Worm (Caenorhabditis elegans): Measurements from ENCODE around the gene lido-9.

The lido-9 gene

DNA sequence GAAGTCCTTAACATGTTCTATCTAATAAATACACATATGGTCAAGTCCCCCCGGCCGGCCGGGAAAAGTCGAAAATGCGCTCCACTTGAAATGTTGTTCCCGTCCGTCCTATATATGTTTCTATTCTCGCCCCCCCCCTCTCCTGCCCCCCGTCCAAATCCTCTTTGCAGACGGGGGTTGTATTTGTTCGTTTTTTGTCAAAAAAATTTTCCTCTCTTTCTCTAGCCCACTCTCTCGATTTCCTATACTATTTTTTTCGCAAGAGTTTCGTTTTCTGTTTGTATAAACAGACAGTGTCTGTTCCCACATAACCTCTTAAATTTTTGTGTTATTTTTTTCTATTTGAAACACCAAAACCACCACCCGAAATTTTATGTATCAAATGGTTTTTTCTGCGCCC is 33.5 kb upstream of the lido-9 start (continued):
- TF ChIP-seq unc-98 (GFP tag; IDR thresholded peaks at IDR 0.05) (no peak), tbx-2 (tag; optimal IDR thresholded peaks at IDR 0.05) (peak; percentile 37), hlh-4 (tag; optimal IDR thresholded peaks at IDR 0.05) (no peak), tlp-1 (tag; optimal IDR thresholded peaks at IDR 0.05) (no peak), isw-1 (GFP tag; IDR thresholded peaks at IDR 0.05) (no peak), lir-3 (tag; optimal IDR thresholded peaks at IDR 0.05; ENCODE audit: poor library complexity) (no peak), egl-13 (tag; optimal IDR thresholded peaks at IDR 0.05) (no peak), ceh-82 (tag; optimal IDR thresholded peaks at IDR 0.05) (no peak), hlh-17 (GFP tag; optimal IDR thresholded peaks at IDR 0.05; ENCODE audit: borderline replicate concordance) (no peak), ceh-8 (GFP tag; optimal IDR thresholded peaks at IDR 0.05) (no peak), elt-2 (tag; optimal IDR thresholded peaks at IDR 0.05) (no peak), efl-3 (GFP tag; optimal IDR thresholded peaks at IDR 0.05) (no peak), blmp-1 (tag; optimal IDR thresholded peaks at IDR 0.05) (peak; percentile 8), sup-37 (GFP tag; optimal IDR thresholded peaks at IDR 0.05) (no peak), egl-27 (tag; optimal IDR thresholded peaks at IDR 0.05) (no peak), nhr-47 (tag; optimal IDR thresholded peaks at IDR 0.05) (peak; percentile 1), ceh-90 (tag; optimal IDR thresholded peaks at IDR 0.05) (no peak), dsc-1 (tag; optimal IDR thresholded peaks at IDR 0.05) (no peak), zag-1 (tag; optimal IDR thresholded peaks at IDR 0.05) (no peak), C04F5.9 (tag; optimal IDR thresholded peaks at IDR 0.05) (no peak), C16A3.4 (tag; optimal IDR thresholded peaks at IDR 0.05) (no peak), snu-23 (GFP tag; optimal IDR thresholded peaks at IDR 0.05) (peak; percentile 7), ceh-63 (GFP tag; optimal IDR thresholded peaks at IDR 0.05) (no peak), hpl-2 (GFP tag; optimal IDR thresholded peaks at IDR 0.05) (no peak), nhr-71 (tag; optimal IDR thresholded peaks at IDR 0.05) (peak; percentile 31), aha-1 (tag; optimal IDR thresholded peaks at IDR 0.05) (no peak), fkh-4 (tag; optimal IDR thresholded peaks at IDR 0.05; ENCODE audit: borderline replicate concordance) (no peak), sptf-1 (tag; optimal IDR thresholded peaks at IDR 0.05) (no peak), vab-15 (tag; optimal IDR thresholded peaks at IDR 0.05) (no peak), unc-86 (tag; optimal IDR thresholded peaks at IDR 0.05) (no peak), fkh-10 (GFP tag; optimal IDR thresholded peaks at IDR 0.05) (no peak), sox-4 (tag; optimal IDR thresholded peaks at IDR 0.05) (no peak), swsn-7 (tag; optimal IDR thresholded peaks at IDR 0.05) (peak; percentile 25), ceh-88 (GFP tag; IDR thresholded peaks at IDR 0.05) (no peak), efl-1 (optimal IDR thresholded peaks at IDR 0.05) (peak; percentile 6 to 23), efl-1 (GFP tag; optimal IDR thresholded peaks at IDR 0.05 in 1 of 2) (peak in 1 of 2 experiments; percentile 88), mep-1 (tag; optimal IDR thresholded peaks at IDR 0.05) (no peak), rnt-1 (tag; optimal IDR thresholded peaks at IDR 0.05) (no peak), snpc-4 (tag; optimal IDR thresholded peaks at IDR 0.05) (no peak), lsy-2 (tag; optimal IDR thresholded peaks at IDR 0.05) (peak; percentile 8 to 20), nhr-85 (tag) (peak; percentile 68), nhr-76 (tag; optimal IDR thresholded peaks at IDR 0.05) (no peak)

- TF ChIP-seq fkh-8 (tag; optimal IDR thresholded peaks at IDR 0.05) (peak; percentile 97), sox-4 (tag; optimal IDR thresholded peaks at IDR 0.05) (peak; percentile 80), ceh-82 (tag; optimal IDR thresholded peaks at IDR 0.05) (peak; percentile 75 to 96 (median 94)), rnt-1 (tag; optimal IDR thresholded peaks at IDR 0.05) (peak; percentile 93), egl-27 (tag; optimal IDR thresholded peaks at IDR 0.05) (peak; percentile 89), efl-1 (optimal IDR thresholded peaks at IDR 0.05) (peak; percentile 91 to 98), efl-1 (GFP tag; optimal IDR thresholded peaks at IDR 0.05 in 1 of 2) (peak; percentile 68 to 97), lin-13 (GFP tag; optimal IDR thresholded peaks at IDR 0.05) (peak; percentile 94), aha-1 (tag; optimal IDR thresholded peaks at IDR 0.05) (peak; percentile 78), elt-3 (tag; optimal IDR thresholded peaks at IDR 0.05) (peak in 3 of 6 experiments; percentile 73 to 95 (median 93)), nhr-76 (tag; optimal IDR thresholded peaks at IDR 0.05) (peak; percentile 56), xbp-1 (tag; optimal IDR thresholded peaks at IDR 0.05) (peak; percentile 87), unc-98 (GFP tag; IDR thresholded peaks at IDR 0.05) (peak; percentile 79; the same call in 1 of the 2 replicates), blmp-1 (tag; optimal IDR thresholded peaks at IDR 0.05) (peak; percentile 93), nhr-19 (GFP tag; conservative IDR thresholded peaks at IDR 0.05) (peak; percentile 98), nhr-85 (tag) (peak; percentile 100), lir-3 (tag; optimal IDR thresholded peaks at IDR 0.05; ENCODE audit: poor library complexity) (peak; percentile 79), swsn-7 (tag; optimal IDR thresholded peaks at IDR 0.05) (peak; percentile 98), unc-130 (tag; optimal IDR thresholded peaks at IDR 0.05) (peak; percentile 71), ama-1 (optimal IDR thresholded peaks at IDR 0.05) (peak; percentile 57), tlp-1 (tag; optimal IDR thresholded peaks at IDR 0.05) (no peak), C04F5.9 (tag; optimal IDR thresholded peaks at IDR 0.05) (peak; percentile 72), pax-3 (tag; optimal IDR thresholded peaks at IDR 0.05) (peak; percentile 95), irx-1 (tag; optimal IDR thresholded peaks at IDR 0.05) (peak; percentile 93), F16B12.6 (tag; optimal IDR thresholded peaks at IDR 0.05) (peak; percentile 38)
Measured at ce11 chrII:2973940-2974402, 26.6 kb upstream of the lido-9 start.
